Fruit fly (Drosophila melanogaster) whole organism, embryonic: ENCODE results near the gene Hpd.
A peak's percentile ranks its signal among the peaks of the same experiment; 100 is the strongest.

Experiments
- CG10959 ChIP-seq: fragments of 200-800 bp; sonication (Bioruptor generic); IDR thresholded peaks from 2 replicates; pipeline ENCODE4 v1.3.6; 2022; ENCODE audit warnings: missing biosample characterization, missing genetic modification characterization
- CG11695 ChIP-seq: fragments of 200-800 bp; sonication (Bioruptor generic); IDR thresholded peaks from 3 replicates; pipeline ENCODE4 v1.3.6; 2022; ENCODE audit warnings: missing biosample characterization, missing genetic modification characterization
- CG12104 ChIP-seq: fragments of 200-800 bp; sonication (Bioruptor generic); optimal IDR thresholded peaks from 3 replicates; lab custom pipeline; 2016; ENCODE audit warnings: missing biosample characterization, missing genetic modification characterization
- CG12744 ChIP-seq: fragments of 200-800 bp; sonication (Bioruptor generic); optimal IDR thresholded peaks from 2 replicates; lab custom pipeline; 2016; ENCODE audit warnings: missing biosample characterization, missing genetic modification characterization
- CG13894 ChIP-seq: fragments of 200-800 bp; sonication (Bioruptor generic); optimal IDR thresholded peaks from 3 replicates; lab custom pipeline; 2018; ENCODE audit warnings: missing biosample characterization, mild to moderate bottlenecking, missing genetic modification characterization, moderate library complexity
- CG14014 ChIP-seq: fragments of 200-800 bp; sonication (Bioruptor generic); IDR thresholded peaks from 2 replicates; pipeline ENCODE4 v1.3.6; 2022; ENCODE audit warnings: missing biosample characterization, missing genetic modification characterization
- CG14667 ChIP-seq: fragments of 200-800 bp; sonication (Bioruptor generic); IDR thresholded peaks from 2 replicates; pipeline ENCODE4 v1.3.6; 2022; ENCODE audit warnings: missing biosample characterization, missing genetic modification characterization
- CG15696 ChIP-seq: fragments of 200-800 bp; sonication (Bioruptor generic); optimal IDR thresholded peaks from 2 replicates; lab custom pipeline; 2019; ENCODE audit warnings: missing biosample characterization, mild to moderate bottlenecking, missing genetic modification characterization, moderate library complexity
- CG18619 ChIP-seq: fragments of 200-800 bp; sonication (Bioruptor generic); optimal IDR thresholded peaks from 3 replicates; lab custom pipeline; 2017; ENCODE audit warnings: missing biosample characterization, mild to moderate bottlenecking, missing genetic modification characterization
- CG18764 ChIP-seq: fragments of 200-800 bp; sonication (Bioruptor generic); optimal IDR thresholded peaks from 3 replicates; lab custom pipeline; 2016; ENCODE audit warnings: missing biosample characterization, missing genetic modification characterization
- CG2116 ChIP-seq: fragments of 200-800 bp; sonication (Bioruptor generic); optimal IDR thresholded peaks from 3 replicates; lab custom pipeline; 2018; ENCODE audit warnings: missing biosample characterization, mild to moderate bottlenecking, missing genetic modification characterization
- CG2199 ChIP-seq: fragments of 200-800 bp; sonication (Bioruptor generic); IDR thresholded peaks from 3 replicates; pipeline ENCODE4 v1.3.6; 2022; ENCODE audit warnings: missing biosample characterization, missing genetic modification characterization
- CG2712 ChIP-seq: fragments of 200-800 bp; optimal IDR thresholded peaks from 3 replicates; lab custom pipeline; 2019; ENCODE audit warnings: missing biosample characterization, mild to moderate bottlenecking, missing genetic modification characterization, moderate library complexity
- CG3065 ChIP-seq: fragments of 200-800 bp; sonication (Bioruptor generic); optimal IDR thresholded peaks from 2 replicates; lab custom pipeline; 2016; ENCODE audit warnings: missing biosample characterization, missing genetic modification characterization
- CG33557 ChIP-seq: fragments of 200-800 bp; sonication (Bioruptor generic); optimal IDR thresholded peaks from 2 replicates; lab custom pipeline; 2019; ENCODE audit warnings: missing biosample characterization, mild to moderate bottlenecking, missing genetic modification characterization, moderate library complexity
- CG3847 ChIP-seq: fragments of 200-800 bp; sonication (Bioruptor generic); IDR thresholded peaks from 2 replicates; pipeline ENCODE4 v1.3.6; 2022; ENCODE audit warnings: missing biosample characterization, missing genetic modification characterization
- CG4282 ChIP-seq: fragments of 200-800 bp; sonication (Bioruptor generic); optimal IDR thresholded peaks from 2 replicates; lab custom pipeline; 2016; ENCODE audit warnings: missing biosample characterization, missing genetic modification characterization
- CG6765 ChIP-seq: fragments of 200-800 bp; sonication (Bioruptor generic); optimal IDR thresholded peaks from 3 replicates; lab custom pipeline; 2017; ENCODE audit warnings: missing biosample characterization, mild to moderate bottlenecking, missing genetic modification characterization
- CG7372 ChIP-seq: fragments of 200-800 bp; sonication (Bioruptor generic); IDR thresholded peaks from 2 replicates; pipeline ENCODE4 v1.3.6; 2022; ENCODE audit warnings: missing biosample characterization, missing genetic modification characterization
- CG7786 ChIP-seq: fragments of 200-800 bp; sonication (Bioruptor generic); optimal IDR thresholded peaks from 2 replicates; lab custom pipeline; 2016; ENCODE audit warnings: missing biosample characterization, missing genetic modification characterization
- CG8924 ChIP-seq: fragments of 200-800 bp; optimal IDR thresholded peaks from 3 replicates; lab custom pipeline; 2019; ENCODE audit warnings: missing biosample characterization, mild to moderate bottlenecking, missing genetic modification characterization, moderate library complexity
- CG9215 ChIP-seq: fragments of 200-800 bp; sonication (Bioruptor generic); IDR thresholded peaks from 2 replicates; pipeline ENCODE4 v1.3.6; 2022; ENCODE audit warnings: missing biosample characterization, missing genetic modification characterization
- CG9609 ChIP-seq: fragments of 200-800 bp; sonication (Bioruptor generic); optimal IDR thresholded peaks from 3 replicates; lab custom pipeline; 2016; ENCODE audit warnings: missing biosample characterization, missing genetic modification characterization
- CoRest ChIP-seq: fragments of 200-800 bp; sonication (Bioruptor generic); optimal IDR thresholded peaks from 3 replicates; lab custom pipeline; 2018; ENCODE audit warnings: missing biosample characterization, mild to moderate bottlenecking, missing genetic modification characterization, moderate library complexity
- D ChIP-seq, 2 experiments: fragments of 200-800 bp in 1 of 2; fragments of >200 bp in 1 of 2; sonication (Bioruptor generic) in 1 of 2; optimal IDR thresholded peaks; 2 replicates in 1 of 2; 3 replicates in 1 of 2; lab custom pipeline; 2017; ENCODE audit warnings: mild to moderate bottlenecking in 1 of 2, missing biosample characterization in 1 of 2, missing genetic modification characterization in 1 of 2, missing genetic modification reagents in 1 of 2
- D19A ChIP-seq: fragments of 200-800 bp; optimal IDR thresholded peaks from 3 replicates; lab custom pipeline; 2019; ENCODE audit warnings: missing biosample characterization, mild to moderate bottlenecking, missing genetic modification characterization, moderate library complexity
- Dp ChIP-seq: fragments of 200-800 bp; sonication (Bioruptor generic); optimal IDR thresholded peaks from 2 replicates; lab custom pipeline; 2018; ENCODE audit warnings: missing biosample characterization, mild to moderate bottlenecking, missing genetic modification characterization, moderate library complexity
- E2f2 ChIP-seq: fragments of 200-800 bp; sonication (Bioruptor generic); IDR thresholded peaks from 2 replicates; pipeline ENCODE4 v1.3.6; 2022; ENCODE audit warnings: missing biosample characterization, missing genetic modification characterization
- H15 ChIP-seq: fragments of 200-800 bp; sonication (Bioruptor generic); IDR thresholded peaks from 3 replicates; pipeline ENCODE4 v1.3.6; 2022; ENCODE audit warnings: missing biosample characterization, missing genetic modification characterization
- HHEX ChIP-seq: fragments of 200-800 bp; sonication (Bioruptor generic); optimal IDR thresholded peaks from 3 replicates; lab custom pipeline; 2017; ENCODE audit warnings: missing biosample characterization, mild to moderate bottlenecking, missing genetic modification characterization, missing genetic modification reagents
- Hey ChIP-seq: fragments of 200-800 bp; sonication (Bioruptor generic); optimal IDR thresholded peaks from 3 replicates; lab custom pipeline; 2018; ENCODE audit warnings: missing biosample characterization, mild to moderate bottlenecking, missing genetic modification characterization
- Hr78 ChIP-seq, 2 experiments: fragments of 200-800 bp in 1 of 2; fragments of >200 bp in 1 of 2; sonication (Bioruptor generic) in 1 of 2; optimal IDR thresholded peaks; 2 replicates each; lab custom pipeline; 2017 to 2019; ENCODE audit warnings: missing biosample characterization in 2 of 2, missing genetic modification characterization in 2 of 2, mild to moderate bottlenecking in 1 of 2, moderate library complexity in 1 of 2
- Nf-YB ChIP-seq: fragments of 200-800 bp; sonication (Bioruptor generic); optimal IDR thresholded peaks from 3 replicates; lab custom pipeline; 2019; ENCODE audit warnings: missing biosample characterization, mild to moderate bottlenecking, missing genetic modification characterization, moderate library complexity
- Six4 ChIP-seq: fragments of 200-800 bp; sonication (Bioruptor generic); optimal IDR thresholded peaks from 2 replicates; lab custom pipeline; 2016; ENCODE audit warnings: missing biosample characterization, missing genetic modification characterization
- bigmax ChIP-seq: fragments of 200-800 bp; sonication (Bioruptor generic); optimal IDR thresholded peaks from 2 replicates; lab custom pipeline; 2018; ENCODE audit warnings: missing biosample characterization, mild to moderate bottlenecking, missing genetic modification characterization
- btn ChIP-seq: fragments of 200-800 bp; sonication (Bioruptor generic); optimal IDR thresholded peaks from 2 replicates; lab custom pipeline; 2016; ENCODE audit warnings: missing biosample characterization, missing genetic modification characterization
- ci ChIP-seq: fragments of 200-800 bp; sonication (Bioruptor generic); IDR thresholded peaks from 3 replicates; pipeline ENCODE4 v1.3.6; 2022; ENCODE audit warnings: missing biosample characterization, missing genetic modification characterization
- crol ChIP-seq: fragments of 200-800 bp; sonication (Bioruptor generic); IDR thresholded peaks from 2 replicates; pipeline ENCODE4 v1.3.6; 2022; ENCODE audit warnings: missing biosample characterization, missing genetic modification characterization
- dati ChIP-seq: fragments of 200-800 bp; sonication (Bioruptor generic); IDR thresholded peaks from 2 replicates; pipeline ENCODE4 v1.3.6; 2022; ENCODE audit warnings: missing biosample characterization, missing genetic modification characterization
- disco-r ChIP-seq: fragments of 200-800 bp; sonication (Bioruptor generic); optimal IDR thresholded peaks from 2 replicates; lab custom pipeline; 2016; ENCODE audit warnings: missing biosample characterization, missing genetic modification characterization
- dm ChIP-seq: fragments of 200-800 bp; sonication (Bioruptor generic); optimal IDR thresholded peaks from 3 replicates; lab custom pipeline; 2016; ENCODE audit warnings: missing biosample characterization, missing genetic modification characterization
- dmrt11E ChIP-seq: fragments of 200-800 bp; sonication (Bioruptor generic); optimal IDR thresholded peaks from 3 replicates; lab custom pipeline; 2018; ENCODE audit warnings: missing biosample characterization, mild to moderate bottlenecking, missing genetic modification characterization, moderate library complexity
- en ChIP-seq: fragments of 200-800 bp; sonication (Bioruptor generic); optimal IDR thresholded peaks from 2 replicates; lab custom pipeline; 2016; ENCODE audit warnings: missing biosample characterization, missing genetic modification characterization
- gfzf ChIP-seq: fragments of 200-800 bp; sonication (Bioruptor generic); optimal IDR thresholded peaks from 2 replicates; lab custom pipeline; 2016; ENCODE audit warnings: missing biosample characterization, mild to moderate bottlenecking, missing genetic modification characterization, moderate library complexity
- h ChIP-seq: fragments of >200 bp; optimal IDR thresholded peaks from 2 replicates; lab custom pipeline; 2017
- pb ChIP-seq: fragments of 200-800 bp; sonication (Bioruptor generic); optimal IDR thresholded peaks from 3 replicates; lab custom pipeline; 2016; ENCODE audit warnings: missing biosample characterization, missing genetic modification characterization
- psq ChIP-seq: fragments of 200-800 bp; sonication (Bioruptor generic); optimal IDR thresholded peaks from 2 replicates; lab custom pipeline; 2017; ENCODE audit warnings: missing biosample characterization, missing genetic modification characterization
- ro ChIP-seq: fragments of 200-800 bp; sonication (Bioruptor generic); IDR thresholded peaks from 2 replicates; pipeline ENCODE4 v1.3.6; 2022; ENCODE audit warnings: missing biosample characterization, missing genetic modification characterization
- shn ChIP-seq: fragments of 200-800 bp; sonication (Bioruptor generic); optimal IDR thresholded peaks from 3 replicates; lab custom pipeline; 2016; ENCODE audit warnings: missing biosample characterization, missing genetic modification characterization

Gene Hpd

DNA sequence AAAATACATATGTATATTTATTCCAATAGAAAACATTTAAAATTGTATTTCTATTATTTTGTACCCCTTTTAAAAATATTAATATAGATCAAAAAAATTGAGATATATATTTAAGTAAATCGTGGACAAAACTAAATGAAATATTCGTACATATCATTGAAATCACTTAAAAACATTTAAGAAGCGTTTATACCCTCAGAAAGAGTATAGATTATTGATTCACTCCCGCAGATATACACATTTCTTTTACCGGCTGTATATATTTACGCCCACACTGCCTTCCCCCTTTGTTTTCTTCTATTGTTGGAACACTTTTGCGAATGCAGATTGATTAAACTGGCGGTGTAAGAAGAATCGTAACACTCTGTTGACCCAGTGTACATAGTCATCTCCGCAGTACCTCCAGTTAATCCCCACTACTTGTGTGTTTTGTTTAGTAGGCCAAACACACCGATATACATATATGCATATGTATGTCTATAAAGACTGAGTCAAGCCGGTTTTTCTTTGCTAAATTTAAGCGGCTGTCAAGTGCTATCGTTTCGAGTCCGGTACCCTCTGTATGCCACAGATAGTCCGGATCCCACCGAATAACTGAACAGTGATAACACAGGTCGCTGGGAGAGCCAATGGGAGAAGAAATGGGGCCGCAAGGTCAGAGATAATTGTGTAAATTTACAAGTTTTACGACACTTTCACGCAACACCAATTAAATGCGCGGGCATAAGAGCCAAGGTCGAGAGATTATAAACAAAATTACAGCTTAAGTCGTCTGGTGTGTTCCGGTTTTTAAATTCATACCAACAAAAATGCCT lies 32.0 kb upstream of the Hpd start (continued):
- peak; percentile 7; the same call in 1 of the 2 replicates for TF ChIP-seq crol (GFP tag; lab: Robert Waterston, UW)
- peak; percentile 12 for TF ChIP-seq CG13894 (tag; lab: Kevin White, UChicago)
- peak; percentile 68 for TF ChIP-seq CG12744 (GFP tag; lab: Kevin White, UChicago)
- peak; percentile 47 for TF ChIP-seq psq (GFP tag; lab: Kevin White, UChicago)
- TF ChIP-seq CG2199, result 0 out of 3 replicates have a peak, but pooled peaks have one; percentile 35
- peak; percentile 37 for TF ChIP-seq CoRest
- TF ChIP-seq CG9609 (GFP tag; lab: Kevin White, UChicago), result peak; percentile 46
- peak; percentile 46 for TF ChIP-seq CG18764 (GFP tag; lab: Kevin White, UChicago)
- no peak for TF ChIP-seq CG7372 (GFP tag; lab: Robert Waterston, UW)
- TF ChIP-seq CG10959 (GFP tag; lab: Robert Waterston, UW), result peak; percentile 6; the same call in 1 of the 2 replicates
- peak; percentile 61 for TF ChIP-seq Hey
- no peak for TF ChIP-seq CG9215 (GFP tag; lab: Robert Waterston, UW)
- TF ChIP-seq CG6765 (GFP tag; lab: Kevin White, UChicago), result peak; percentile 49
- peak; percentile 61 for TF ChIP-seq disco-r (GFP tag; lab: Kevin White, UChicago)
- TF ChIP-seq Six4 (GFP tag; lab: Kevin White, UChicago), result no peak
- peak; percentile 54 for TF ChIP-seq CG2116
- TF ChIP-seq CG8924 (tag; lab: Kevin White, UChicago), result peak; percentile 41
- TF ChIP-seq CG14014 (GFP tag; lab: Robert Waterston, UW), result peak; percentile 20; the same call in 1 of the 2 replicates
- peak; percentile 97 for TF ChIP-seq D19A (tag; lab: Kevin White, UChicago)
- TF ChIP-seq D (optimal IDR thresholded peaks at IDR 0.05; lab: Kevin White, UChicago), result no peak
- peak; percentile 34 for TF ChIP-seq D (GFP tag; optimal IDR thresholded peaks at IDR 0.05; lab: Kevin White, UChicago)
- 0 out of 2 replicates have a peak, but pooled peaks have one; percentile 25 for TF ChIP-seq E2f2 (GFP tag; lab: Robert Waterston, UW)
- TF ChIP-seq CG15696 (tag; lab: Kevin White, UChicago), result peak; percentile 71
- no peak for TF ChIP-seq dati (GFP tag; lab: Robert Waterston, UW)
- TF ChIP-seq Hr78 (GFP tag; optimal IDR thresholded peaks at IDR 0.05; lab: Kevin White, UChicago), result peak in 1 of 2 experiments; percentile 83
- peak; percentile 32 for TF ChIP-seq CG7786 (GFP tag; lab: Kevin White, UChicago)
- TF ChIP-seq CG11695 (GFP tag; lab: Robert Waterston, UW), result peak; percentile 49; the same call in 2 of the 3 replicates
- peak; percentile 25 for TF ChIP-seq dm (GFP tag; lab: Kevin White, UChicago)
- peak; percentile 22 for TF ChIP-seq CG3065 (GFP tag; lab: Kevin White, UChicago)
- peak; percentile 31 for TF ChIP-seq en
- TF ChIP-seq pb (GFP tag; lab: Kevin White, UChicago), result peak; percentile 4
- no peak for TF ChIP-seq H15 (GFP tag; lab: Robert Waterston, UW)
- no peak for TF ChIP-seq Dp
- no peak for TF ChIP-seq h (lab: Kevin White, UChicago)
- TF ChIP-seq dmrt11E (tag; lab: Kevin White, UChicago), result peak; percentile 70
- TF ChIP-seq CG3847, result no peak; the same call in 1 of the 2 replicates
- TF ChIP-seq Nf-YB (GFP tag; lab: Kevin White, UChicago), result peak; percentile 33
- peak; percentile 45 for TF ChIP-seq btn (GFP tag; lab: Kevin White, UChicago)
- no peak for TF ChIP-seq CG12104 (GFP tag; lab: Kevin White, UChicago)
- peak; percentile 3 for TF ChIP-seq bigmax (GFP tag; lab: Kevin White, UChicago)
- no peak for TF ChIP-seq CG4282 (GFP tag; lab: Kevin White, UChicago)
- peak; percentile 40 for TF ChIP-seq shn (GFP tag; lab: Kevin White, UChicago)
- TF ChIP-seq HHEX, result peak; percentile 75
- TF ChIP-seq ro (GFP tag; lab: Robert Waterston, UW), result no peak
- peak; percentile 57 for TF ChIP-seq CG33557 (GFP tag; lab: Kevin White, UChicago)
- no peak for TF ChIP-seq gfzf
- no peak for TF ChIP-seq CG14667 (GFP tag; lab: Robert Waterston, UW)
- TF ChIP-seq CG2712 (tag; lab: Kevin White, UChicago), result peak; percentile 28
- peak; percentile 53 for TF ChIP-seq CG18619
- peak; percentile 86 for TF ChIP-seq ci
